Worm (Caenorhabditis elegans): ENCODE measurements around the gene F37C12.10.
A peak's percentile ranks its signal among the peaks of the same experiment; 100 is the strongest.

Gene F37C12.10

DNA sequence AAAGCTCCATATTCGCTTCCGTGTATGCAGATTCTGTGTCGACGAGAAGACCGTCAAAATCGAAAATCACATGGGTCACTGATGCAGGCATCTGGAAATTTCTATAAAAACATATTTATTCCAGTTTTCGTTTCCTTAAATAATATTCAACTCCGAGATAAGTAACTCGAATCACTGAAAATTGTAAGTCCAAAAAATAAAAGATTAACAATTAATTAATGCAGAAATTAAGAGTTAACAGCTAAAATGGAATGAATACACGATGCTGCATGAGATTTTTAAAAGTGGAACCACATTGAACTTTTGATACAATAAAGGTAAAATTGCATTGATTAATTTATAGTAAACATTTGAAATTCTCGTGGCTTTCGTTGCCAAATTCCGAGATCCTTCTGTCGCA lies 42.7 kb upstream of the F37C12.10 start, which contains the start of gene R151.10 (continued):
- peak in 1 of 2 experiments; percentile 66 for TF ChIP-seq unc-62 (GFP tag; optimal IDR thresholded peaks at IDR 0.05 in 1 of 2)
- TF ChIP-seq unc-62 (tag; optimal IDR thresholded peaks at IDR 0.05) = no peak
- TF ChIP-seq snpc-4 (tag; optimal IDR thresholded peaks at IDR 0.05) = no peak
- no peak for TF ChIP-seq mxl-2 (GFP tag; conservative IDR thresholded peaks at IDR 0.05)
- TF ChIP-seq aha-1 (tag) = no peak
- no peak for TF ChIP-seq nhr-111 (GFP tag; optimal IDR thresholded peaks at IDR 0.05)

ce11 chrIII:7229687-7230086 lies 41.5 kb upstream of the F37C12.10 start, which contains the start of gene R151.8:
R151.8 (minus strand) TSS chrIII:7229787.
- TF ChIP-seq daf-12 (tag; optimal IDR thresholded peaks at IDR 0.05) (no peak), lsy-2 (tag; optimal IDR thresholded peaks at IDR 0.05) (no peak), unc-39 (tag; optimal IDR thresholded peaks at IDR 0.05) (no peak), T26A8.4 (GFP tag; IDR thresholded peaks at IDR 0.05) (no peak), vab-7 (GFP tag; IDR thresholded peaks at IDR 0.05) (no peak), set-16 (GFP tag; IDR thresholded peaks at IDR 0.05) (no peak), ceh-20 (GFP tag; IDR thresholded peaks at IDR 0.05) (no peak), saeg-2 (GFP tag; IDR thresholded peaks at IDR 0.05) (no peak), egl-43 (GFP tag; IDR thresholded peaks at IDR 0.05) (no peak), ztf-7 (tag; optimal IDR thresholded peaks at IDR 0.05) (no peak), nhr-25 (tag; optimal IDR thresholded peaks at IDR 0.05; ENCODE audit: borderline replicate concordance, insufficient read depth) (no peak), lin-1 (GFP tag; IDR thresholded peaks at IDR 0.05) (no peak), spr-1 (tag; optimal IDR thresholded peaks at IDR 0.05) (no peak), nhr-76 (tag; optimal IDR thresholded peaks at IDR 0.05) (no peak)

ce11 chrIII:7226607-7227006 lies 38.4 kb upstream of the F37C12.10 start, which contains the start of gene hsp-75:
hsp-75 (minus strand) TSS chrIII:7226707.
- TF ChIP-seq T20F7.1 (GFP tag; optimal IDR thresholded peaks at IDR 0.05) (no peak), lim-7 (GFP tag; IDR thresholded peaks at IDR 0.05) (no peak), F26F4.8 (GFP tag; conservative IDR thresholded peaks at IDR 0.05) (no peak), ces-1 (GFP tag; optimal IDR thresholded peaks at IDR 0.05) (no peak), ceh-28 (tag; optimal IDR thresholded peaks at IDR 0.05) (no peak), fkh-10 (GFP tag; optimal IDR thresholded peaks at IDR 0.05) (no peak), spr-3 (GFP tag; optimal IDR thresholded peaks at IDR 0.05) (no peak), fos-1 (tag; optimal IDR thresholded peaks at IDR 0.05) (no peak), dmd-9 (GFP tag; IDR thresholded peaks at IDR 0.05) (no peak), daf-19 (GFP tag; conservative IDR thresholded peaks at IDR 0.05) (no peak), ztf-11 (tag; optimal IDR thresholded peaks at IDR 0.05) (no peak), T26A8.4 (GFP tag; IDR thresholded peaks at IDR 0.05) (no peak), ctbp-1 (GFP tag; IDR thresholded peaks at IDR 0.05) (no peak), unc-130 (GFP tag; optimal IDR thresholded peaks at IDR 0.05) (no peak), dmd-6 (GFP tag; IDR thresholded peaks at IDR 0.05) (no peak)

ce11 chrIII:7223029-7223428 lies 34.8 kb upstream of the F37C12.10 start, which contains the start of gene der-2:
der-2 (minus strand) TSS chrIII:7223129.
- TF ChIP-seq nhr-6 (tag; optimal IDR thresholded peaks at IDR 0.05) (no peak), dmd-9 (GFP tag; IDR thresholded peaks at IDR 0.05) (no peak), mes-2 (tag; optimal IDR thresholded peaks at IDR 0.05; ENCODE audit: poor library complexity, severe bottlenecking) (no peak), unc-62 (GFP tag; optimal IDR thresholded peaks at IDR 0.05 in 1 of 2) (no peak), unc-62 (tag; optimal IDR thresholded peaks at IDR 0.05) (no peak), vab-7 (GFP tag; IDR thresholded peaks at IDR 0.05) (no peak), lim-7 (GFP tag; IDR thresholded peaks at IDR 0.05) (no peak), ama-1 (optimal IDR thresholded peaks at IDR 0.05) (no peak), dve-1 (tag; optimal IDR thresholded peaks at IDR 0.05; ENCODE audit: insufficient read depth) (no peak), F10B5.3 (tag; optimal IDR thresholded peaks at IDR 0.05) (no peak), hlh-11 (tag; optimal IDR thresholded peaks at IDR 0.05) (no peak), fkh-10 (GFP tag; optimal IDR thresholded peaks at IDR 0.05) (no peak), php-3 (GFP tag; IDR thresholded peaks at IDR 0.05) (no peak), R02D3.7 (tag; optimal IDR thresholded peaks at IDR 0.05) (no peak), nhr-111 (GFP tag; optimal IDR thresholded peaks at IDR 0.05) (no peak), lsy-2 (tag; optimal IDR thresholded peaks at IDR 0.05) (no peak), nhr-237 (tag; optimal IDR thresholded peaks at IDR 0.05) (no peak), daf-8 (GFP tag; IDR thresholded peaks at IDR 0.05) (no peak), lin-39 (tag; optimal IDR thresholded peaks at IDR 0.05) (no peak), ceh-82 (tag; optimal IDR thresholded peaks at IDR 0.05) (no peak), aha-1 (tag) (no peak)
